Fruit fly (Drosophila melanogaster) whole organism, prepupa: Measurements from ENCODE around the gene CG10713.

Experiments
- Blimp-1 ChIP-seq: fragments of 200-800 bp; sonication (Bioruptor generic); optimal IDR thresholded peaks from 3 replicates; lab custom pipeline; 2017; ENCODE audit warnings: missing biosample characterization, missing genetic modification characterization, mild to moderate bottlenecking, moderate library complexity, missing genetic modification reagents
- CG10631 ChIP-seq: fragments of 200-800 bp; sonication (Bioruptor generic); optimal IDR thresholded peaks from 2 replicates; lab custom pipeline; 2016; ENCODE audit warnings: missing biosample characterization, missing genetic modification characterization
- CG10669 ChIP-seq: fragments of 200-800 bp; sonication (Bioruptor generic); optimal IDR thresholded peaks from 3 replicates; lab custom pipeline; 2018; ENCODE audit warnings: missing biosample characterization, mild to moderate bottlenecking, missing genetic modification characterization, moderate library complexity
- CG11294 ChIP-seq: fragments of 200-800 bp; sonication (Bioruptor generic); IDR thresholded peaks from 2 replicates; pipeline ENCODE4 v1.3.6; 2022; ENCODE audit warnings: missing biosample characterization, missing genetic modification characterization
- CG11762 ChIP-seq: fragments of 200-800 bp; sonication (Bioruptor generic); optimal IDR thresholded peaks from 3 replicates; lab custom pipeline; 2016; ENCODE audit warnings: missing biosample characterization, missing genetic modification characterization; ENCODE audit not compliant: insufficient read depth
- CG11902 ChIP-seq: fragments of 200-800 bp; sonication (Bioruptor generic); optimal IDR thresholded peaks from 3 replicates; lab custom pipeline; 2016; ENCODE audit warnings: missing biosample characterization, missing genetic modification characterization
- CG15336 ChIP-seq: fragments of 200-800 bp; sonication (Bioruptor generic); IDR thresholded peaks from 2 replicates; pipeline ENCODE4 v1.3.6; 2022; ENCODE audit warnings: missing biosample characterization, missing genetic modification characterization
- CG16779 ChIP-seq: fragments of 200-800 bp; sonication (Bioruptor generic); optimal IDR thresholded peaks from 3 replicates; lab custom pipeline; 2017; ENCODE audit warnings: missing biosample characterization, mild to moderate bottlenecking, missing genetic modification characterization
- CG3032 ChIP-seq: fragments of 200-800 bp; optimal IDR thresholded peaks from 2 replicates; lab custom pipeline; 2019; ENCODE audit warnings: missing biosample characterization, mild to moderate bottlenecking, missing genetic modification characterization, moderate library complexity
- CG31627 ChIP-seq: fragments of 200-800 bp; sonication (Bioruptor generic); optimal IDR thresholded peaks from 3 replicates; lab custom pipeline; 2016; ENCODE audit warnings: missing biosample characterization, missing genetic modification characterization
- CG32006 ChIP-seq: fragments of 200-800 bp; sonication (Bioruptor generic); optimal IDR thresholded peaks from 3 replicates; lab custom pipeline; 2017; ENCODE audit warnings: missing biosample characterization, mild to moderate bottlenecking, missing genetic modification characterization
- CG34406 ChIP-seq: fragments of 200-800 bp; sonication (Bioruptor generic); optimal IDR thresholded peaks from 3 replicates; lab custom pipeline; 2016; ENCODE audit warnings: missing biosample characterization, missing genetic modification characterization
- CG3919 ChIP-seq: fragments of 200-800 bp; sonication (Bioruptor generic); optimal IDR thresholded peaks from 3 replicates; lab custom pipeline; 2016; ENCODE audit warnings: missing biosample characterization, missing genetic modification characterization
- CG4318 ChIP-seq: fragments of 200-800 bp; sonication (Bioruptor generic); optimal IDR thresholded peaks from 3 replicates; lab custom pipeline; 2017; ENCODE audit warnings: missing biosample characterization, mild to moderate bottlenecking, missing genetic modification characterization
- CG6163 ChIP-seq: fragments of 200-800 bp; sonication (Bioruptor generic); IDR thresholded peaks from 3 replicates; pipeline ENCODE4 v1.3.6; 2022; ENCODE audit warnings: missing biosample characterization, missing genetic modification characterization
- CG6276 ChIP-seq: fragments of 200-800 bp; sonication (Bioruptor generic); optimal IDR thresholded peaks from 2 replicates; lab custom pipeline; 2017; ENCODE audit warnings: missing biosample characterization, mild to moderate bottlenecking, missing genetic modification characterization
- CG6792 ChIP-seq: fragments of 200-800 bp; sonication (Bioruptor generic); optimal IDR thresholded peaks from 3 replicates; lab custom pipeline; 2016; ENCODE audit warnings: missing biosample characterization, missing genetic modification characterization
- CG6808 ChIP-seq: fragments of 200-800 bp; sonication (Bioruptor generic); optimal IDR thresholded peaks from 3 replicates; lab custom pipeline; 2017; ENCODE audit warnings: missing biosample characterization, missing genetic modification characterization, mild to moderate bottlenecking, moderate library complexity, missing genetic modification reagents
- CG6854 ChIP-seq: fragments of 200-800 bp; sonication (Bioruptor generic); optimal IDR thresholded peaks from 2 replicates; lab custom pipeline; 2017; ENCODE audit warnings: missing biosample characterization, mild to moderate bottlenecking, missing genetic modification characterization
- CG8319 ChIP-seq: fragments of 200-800 bp; sonication (Bioruptor generic); optimal IDR thresholded peaks from 3 replicates; lab custom pipeline; 2016; ENCODE audit warnings: missing biosample characterization, missing genetic modification characterization
- CG8632 ChIP-seq: fragments of 200-800 bp; sonication (Bioruptor generic); optimal IDR thresholded peaks from 3 replicates; lab custom pipeline; 2016; ENCODE audit warnings: missing biosample characterization, missing genetic modification characterization
- CG9139 ChIP-seq: fragments of 200-800 bp; sonication (Bioruptor generic); optimal IDR thresholded peaks from 3 replicates; lab custom pipeline; 2017; ENCODE audit warnings: missing biosample characterization, mild to moderate bottlenecking, missing genetic modification characterization
- Eip75B ChIP-seq: fragments of 200-800 bp; sonication (Bioruptor generic); optimal IDR thresholded peaks from 3 replicates; lab custom pipeline; 2016; ENCODE audit warnings: missing biosample characterization, missing genetic modification characterization
- Eip78C ChIP-seq: fragments of 200-800 bp; sonication (Bioruptor generic); peaks from one replicate; lab custom pipeline; 2016; ENCODE audit warnings: missing biosample characterization, missing genetic modification characterization
- Eip93F ChIP-seq: fragments of 200-800 bp; sonication (Bioruptor generic); optimal IDR thresholded peaks from 2 replicates; lab custom pipeline; 2016; ENCODE audit warnings: missing biosample characterization, mild to moderate bottlenecking, missing genetic modification characterization
- Ets21C ChIP-seq: fragments of 200-800 bp; sonication (Bioruptor generic); optimal IDR thresholded peaks from 3 replicates; lab custom pipeline; 2016; ENCODE audit warnings: missing biosample characterization, missing genetic modification characterization
- Ets96B ChIP-seq: fragments of 200-800 bp; optimal IDR thresholded peaks from 2 replicates; lab custom pipeline; 2019; ENCODE audit warnings: missing biosample characterization, mild to moderate bottlenecking, missing genetic modification characterization, moderate library complexity
- Hr39 ChIP-seq: fragments of 200-800 bp; sonication (Bioruptor generic); optimal IDR thresholded peaks from 2 replicates; lab custom pipeline; 2016; ENCODE audit warnings: missing biosample characterization, missing genetic modification characterization
- Hr4 ChIP-seq: fragments of 200-800 bp; sonication (Bioruptor generic); optimal IDR thresholded peaks from 3 replicates; lab custom pipeline; 2016; ENCODE audit warnings: missing biosample characterization, missing genetic modification characterization
- Lpt ChIP-seq: fragments of 200-800 bp; sonication (Bioruptor generic); optimal IDR thresholded peaks from 3 replicates; lab custom pipeline; 2016; ENCODE audit warnings: missing biosample characterization, missing genetic modification characterization
- Met ChIP-seq: fragments of 200-800 bp; sonication (Bioruptor generic); optimal IDR thresholded peaks from 3 replicates; lab custom pipeline; 2016; ENCODE audit warnings: missing biosample characterization, missing genetic modification characterization
- OdsH ChIP-seq: fragments of 200-800 bp; sonication (Bioruptor generic); optimal IDR thresholded peaks from 3 replicates; lab custom pipeline; 2016; ENCODE audit warnings: missing biosample characterization, missing genetic modification characterization
- Smox ChIP-seq: fragments of 200-800 bp; sonication (Bioruptor generic); optimal IDR thresholded peaks from 3 replicates; lab custom pipeline; 2016; ENCODE audit warnings: missing biosample characterization, missing genetic modification characterization
- Sox102F ChIP-seq: fragments of 200-800 bp; sonication (Bioruptor generic); optimal IDR thresholded peaks from 2 replicates; lab custom pipeline; 2016; ENCODE audit warnings: missing biosample characterization, mild to moderate bottlenecking, missing genetic modification characterization
- Sox15 ChIP-seq: fragments of 200-800 bp; sonication (Bioruptor generic); optimal IDR thresholded peaks from 3 replicates; lab custom pipeline; 2016; ENCODE audit warnings: missing biosample characterization, missing genetic modification characterization
- achi ChIP-seq: fragments of 200-800 bp; sonication (Bioruptor generic); optimal IDR thresholded peaks from 3 replicates; lab custom pipeline; 2016; ENCODE audit warnings: missing biosample characterization, missing genetic modification characterization
- dac ChIP-seq: fragments of 200-800 bp; sonication (Bioruptor generic); optimal IDR thresholded peaks from 2 replicates; lab custom pipeline; 2017; ENCODE audit warnings: missing biosample characterization, mild to moderate bottlenecking, missing genetic modification characterization
- dsx ChIP-seq: fragments of 200-800 bp; optimal IDR thresholded peaks from 3 replicates; lab custom pipeline; 2019; ENCODE audit warnings: missing biosample characterization, mild to moderate bottlenecking, missing genetic modification characterization, moderate library complexity; ENCODE audit not compliant: poor library complexity, severe bottlenecking
- eg ChIP-seq: fragments of 200-800 bp; sonication (Bioruptor generic); IDR thresholded peaks from 3 replicates; pipeline ENCODE4 v1.3.6; 2022; ENCODE audit warnings: missing biosample characterization, missing genetic modification characterization
- esn ChIP-seq: fragments of 200-800 bp; sonication (Bioruptor generic); optimal IDR thresholded peaks from 2 replicates; lab custom pipeline; 2016; ENCODE audit warnings: missing biosample characterization, mild to moderate bottlenecking, missing genetic modification characterization, moderate library complexity
- fd85E ChIP-seq: fragments of 200-800 bp; sonication (Bioruptor generic); optimal IDR thresholded peaks from 3 replicates; lab custom pipeline; 2016; ENCODE audit warnings: missing biosample characterization, missing genetic modification characterization
- fkh ChIP-seq: fragments of 200-800 bp; sonication (Bioruptor generic); optimal IDR thresholded peaks from 3 replicates; lab custom pipeline; 2017; ENCODE audit warnings: missing biosample characterization, mild to moderate bottlenecking, missing genetic modification characterization, moderate library complexity
- lz ChIP-seq: fragments of 200-800 bp; sonication (Bioruptor generic); optimal IDR thresholded peaks from 3 replicates; lab custom pipeline; 2016; ENCODE audit warnings: missing biosample characterization, missing genetic modification characterization
- net ChIP-seq: fragments of 200-800 bp; sonication (Bioruptor generic); optimal IDR thresholded peaks from 3 replicates; lab custom pipeline; 2016; ENCODE audit warnings: missing biosample characterization, missing genetic modification characterization
- ss ChIP-seq, 2 experiments: fragments of 200-800 bp; sonication (Bioruptor generic); optimal IDR thresholded peaks; 2 replicates in 1 of 2; 3 replicates in 1 of 2; lab custom pipeline; 2017 to 2018; ENCODE audit warnings: mild to moderate bottlenecking in 2 of 2, missing biosample characterization in 2 of 2, missing genetic modification characterization in 2 of 2, moderate library complexity in 1 of 2
- svp ChIP-seq: fragments of 200-800 bp; sonication (Bioruptor generic); peaks from one replicate; lab custom pipeline; 2016; ENCODE audit warnings: missing biosample characterization, missing genetic modification characterization
- topi ChIP-seq: fragments of 200-800 bp; sonication (Bioruptor generic); optimal IDR thresholded peaks from 3 replicates; lab custom pipeline; 2016; ENCODE audit warnings: missing biosample characterization, missing genetic modification characterization
- vri ChIP-seq: fragments of 200-800 bp; sonication (Bioruptor generic); optimal IDR thresholded peaks from 3 replicates; lab custom pipeline; 2016; ENCODE audit warnings: missing biosample characterization, mild to moderate bottlenecking, missing genetic modification characterization

CG10713 gene

dm6 chr3L:13451562-13451961 lies 16.5 kb upstream of the CG10713 start (continued):
- TF ChIP-seq Sox15 (GFP tag; lab: Kevin White, UChicago) (no peak), Eip78C (GFP tag; lab: Kevin White, UChicago) (peak; percentile 64), fd85E (GFP tag; lab: Kevin White, UChicago) (no peak), OdsH (GFP tag; lab: Kevin White, UChicago) (peak; percentile 46), CG10631 (GFP tag; lab: Kevin White, UChicago) (no peak), CG32006 (peak; percentile 70), CG34406 (GFP tag; lab: Kevin White, UChicago) (peak; percentile 24), CG9139 (no peak)

- TF ChIP-seq CG15336 (GFP tag; lab: Robert Waterston, UW): 0 out of 2 replicates have a peak, but pooled peaks have one; percentile 18
- no peak for TF ChIP-seq Eip75B (GFP tag; lab: Kevin White, UChicago)
- TF ChIP-seq CG34406 (GFP tag; lab: Kevin White, UChicago): no peak
- peak; percentile 36 for TF ChIP-seq Sox102F (GFP tag; lab: Kevin White, UChicago)
- peak; percentile 40 for TF ChIP-seq Ets96B (tag; lab: Kevin White, UChicago)
- TF ChIP-seq CG11762 (GFP tag; lab: Kevin White, UChicago): peak; percentile 76
- peak; percentile 60 for TF ChIP-seq Eip78C (GFP tag; lab: Kevin White, UChicago)
- peak; percentile 48 for TF ChIP-seq CG6854 (GFP tag; lab: Kevin White, UChicago)
- TF ChIP-seq Met: peak; percentile 76
- peak; percentile 85 for TF ChIP-seq CG6163 (GFP tag; lab: Robert Waterston, UW)
- TF ChIP-seq topi: peak; percentile 65
- TF ChIP-seq Smox (GFP tag; lab: Kevin White, UChicago): no peak
- TF ChIP-seq Hr39 (GFP tag; lab: Kevin White, UChicago): no peak
- peak; percentile 42 for TF ChIP-seq CG32006
- peak; percentile 81 for TF ChIP-seq svp (GFP tag; lab: Kevin White, UChicago)
- peak; percentile 36 for TF ChIP-seq CG6808 (GFP tag; lab: Kevin White, UChicago)
- TF ChIP-seq ss (GFP tag; optimal IDR thresholded peaks at IDR 0.05; lab: Kevin White, UChicago): no peak
- peak; percentile 29 for TF ChIP-seq CG6792 (GFP tag; lab: Kevin White, UChicago)
- TF ChIP-seq Blimp-1 (GFP tag; lab: Kevin White, UChicago): peak; percentile 81
- TF ChIP-seq CG6276 (GFP tag; lab: Kevin White, UChicago): peak; percentile 26
- no peak for TF ChIP-seq fkh (GFP tag; lab: Kevin White, UChicago)
- no peak for TF ChIP-seq Ets21C
- no peak for TF ChIP-seq CG16779 (tag; lab: Kevin White, UChicago)
- peak; percentile 51 for TF ChIP-seq OdsH (GFP tag; lab: Kevin White, UChicago)
- peak; percentile 78 for TF ChIP-seq CG10669
- no peak for TF ChIP-seq vri (GFP tag; lab: Kevin White, UChicago)
- TF ChIP-seq fd85E (GFP tag; lab: Kevin White, UChicago): peak; percentile 10
- TF ChIP-seq CG10631 (GFP tag; lab: Kevin White, UChicago): no peak
- TF ChIP-seq lz (GFP tag; lab: Kevin White, UChicago): peak; percentile 18
- peak; percentile 42 for TF ChIP-seq achi (GFP tag; lab: Kevin White, UChicago)
- peak; percentile 41 for TF ChIP-seq Lpt (GFP tag; lab: Kevin White, UChicago)
- peak; percentile 66 for TF ChIP-seq esn
- peak; percentile 52 for TF ChIP-seq net (GFP tag; lab: Kevin White, UChicago)
- TF ChIP-seq eg: peak; percentile 87
- TF ChIP-seq dac: no peak
- no peak for TF ChIP-seq Eip93F (GFP tag; lab: Kevin White, UChicago)
- TF ChIP-seq CG8319 (GFP tag; lab: Kevin White, UChicago): no peak
- peak; percentile 66 for TF ChIP-seq CG11902 (GFP tag; lab: Kevin White, UChicago)
- peak; percentile 51; the same call in 1 of the 2 replicates for TF ChIP-seq CG11294 (GFP tag; lab: Robert Waterston, UW)
- no peak for TF ChIP-seq CG8632 (GFP tag; lab: Kevin White, UChicago)
- TF ChIP-seq CG31627 (GFP tag; lab: Kevin White, UChicago): peak; percentile 23
- peak; percentile 89 for TF ChIP-seq CG3919 (GFP tag; lab: Kevin White, UChicago)
- TF ChIP-seq CG9139: peak; percentile 28
- peak; percentile 44 for TF ChIP-seq CG3032 (tag; lab: Kevin White, UChicago)
- no peak for TF ChIP-seq dsx (GFP tag; lab: Kevin White, UChicago)
- peak; percentile 3 for TF ChIP-seq CG4318
- peak; percentile 30 for TF ChIP-seq Hr4 (GFP tag; lab: Kevin White, UChicago)
Measured at dm6 chr3L:13450177-13450793, 15.3 kb upstream of the CG10713 start, which contains the start of the genes JMJD7 and CG10738. Gene JMJD7 (minus strand): TSS chr3L:13450283. Gene CG10738 (plus strand): TSS chr3L:13450770.
